Fruit fly (Drosophila melanogaster) whole organism, adult: ENCODE measurements around the gene CG31515.

Source experiments
- CG11617 ChIP-seq: fragments of 200-800 bp; sonication (Bioruptor generic); optimal IDR thresholded peaks from 2 replicates; lab custom pipeline; 2017; ENCODE audit warnings: mild to moderate bottlenecking, missing biosample characterization, missing genetic modification reagents, missing genetic modification characterization
- CG33017 ChIP-seq: fragments of 200-800 bp; sonication (Bioruptor generic); optimal IDR thresholded peaks from 2 replicates; lab custom pipeline; 2018; ENCODE audit warnings: missing biosample characterization, mild to moderate bottlenecking, missing genetic modification characterization, moderate library complexity
- CG7101 ChIP-seq: fragments of 200-800 bp; sonication (Bioruptor generic); optimal IDR thresholded peaks from 2 replicates; lab custom pipeline; 2018; ENCODE audit warnings: missing biosample characterization, mild to moderate bottlenecking, missing genetic modification characterization, moderate library complexity
- Crg-1 ChIP-seq: fragments of 200-800 bp; sonication (Bioruptor generic); optimal IDR thresholded peaks from 2 replicates; lab custom pipeline; 2016; ENCODE audit warnings: missing biosample characterization, missing genetic modification characterization
- cnc ChIP-seq, 2 experiments: fragments of >200 bp; optimal IDR thresholded peaks; 2 replicates each; lab custom pipeline; 2017
- kay ChIP-seq: fragments of 200-800 bp; sonication (Bioruptor generic); peaks from one replicate; lab custom pipeline; 2016; ENCODE audit warnings: missing biosample characterization, missing genetic modification characterization, borderline replicate concordance
- ovo ChIP-seq: fragments of 200-800 bp; sonication (Bioruptor generic); optimal IDR thresholded peaks from 2 replicates; lab custom pipeline; 2016; ENCODE audit warnings: missing biosample characterization, missing genetic modification characterization
- toe ChIP-seq: fragments of 200-800 bp; sonication (Bioruptor generic); optimal IDR thresholded peaks from 2 replicates; lab custom pipeline; 2016; ENCODE audit warnings: missing biosample characterization, missing genetic modification characterization

DNA sequence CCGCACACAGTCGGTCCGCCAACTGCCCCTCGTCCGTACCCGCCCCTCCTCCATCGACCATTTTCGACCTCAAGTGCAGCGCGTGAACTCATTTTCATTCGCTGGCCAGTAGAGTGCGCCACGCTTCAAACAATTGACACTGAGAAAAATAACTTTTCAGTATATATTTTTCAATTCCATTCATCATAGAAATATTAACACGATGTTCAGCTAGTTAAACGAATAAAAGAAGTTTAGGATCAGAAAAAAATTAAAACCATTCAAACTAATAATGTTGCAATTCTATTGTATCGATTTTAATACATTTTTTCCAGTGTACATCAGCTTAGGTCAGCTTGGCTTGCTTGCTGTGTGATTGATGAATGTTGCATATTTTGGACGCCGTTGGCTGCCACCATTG lies 1.8 kb downstream of the CG31515 start:
- TF ChIP-seq CG11617 (no peak), ovo (GFP tag; lab: Kevin White, UChicago) (no peak), CG33017 (tag; lab: Kevin White, UChicago) (no peak), CG7101 (no peak), cnc (optimal IDR thresholded peaks at IDR 0.05; lab: Kevin White, UChicago) (no peak), Crg-1 (no peak), toe (no peak), kay (no peak)
